Fruit fly (Drosophila melanogaster) whole organism, embryonic: ENCODE results near the gene niki.
A peak's percentile ranks its signal among the peaks of the same experiment; 100 is the strongest.

Experiments
- ATbp ChIP-seq: fragments of 200-800 bp; sonication (Bioruptor generic); optimal IDR thresholded peaks from 2 replicates; lab custom pipeline; 2017; ENCODE audit warnings: missing biosample characterization, mild to moderate bottlenecking, missing genetic modification characterization, missing genetic modification reagents
- Atf3 ChIP-seq: fragments of 200-800 bp; sonication (Bioruptor generic); optimal IDR thresholded peaks from 3 replicates; lab custom pipeline; 2016; ENCODE audit warnings: missing biosample characterization, missing genetic modification characterization
- CG10209 ChIP-seq: fragments of 200-800 bp; sonication (Bioruptor generic); optimal IDR thresholded peaks from 3 replicates; lab custom pipeline; 2017; ENCODE audit warnings: missing biosample characterization, mild to moderate bottlenecking, missing genetic modification characterization, missing genetic modification reagents
- CG10321 ChIP-seq: fragments of 200-800 bp; sonication (Bioruptor generic); IDR thresholded peaks from 2 replicates; pipeline ENCODE4 v1.3.6; 2022; ENCODE audit warnings: missing biosample characterization, missing genetic modification characterization
- CG11456 ChIP-seq: fragments of 200-800 bp; sonication (Bioruptor generic); IDR thresholded peaks from 3 replicates; pipeline ENCODE4 v1.3.6; 2022; ENCODE audit warnings: missing biosample characterization, missing genetic modification characterization
- CG12219 ChIP-seq: fragments of 200-800 bp; sonication (Bioruptor generic); optimal IDR thresholded peaks from 3 replicates; lab custom pipeline; 2018; ENCODE audit warnings: missing biosample characterization, mild to moderate bottlenecking, missing genetic modification characterization
- CG13624 ChIP-seq: fragments of 200-800 bp; sonication (Bioruptor generic); optimal IDR thresholded peaks from 2 replicates; lab custom pipeline; 2016; ENCODE audit warnings: missing biosample characterization, missing genetic modification characterization
- CG14667 ChIP-seq: fragments of 200-800 bp; sonication (Bioruptor generic); IDR thresholded peaks from 2 replicates; pipeline ENCODE4 v1.3.6; 2022; ENCODE audit warnings: missing biosample characterization, missing genetic modification characterization
- CG15514 ChIP-seq: fragments of 200-800 bp; sonication (Bioruptor generic); optimal IDR thresholded peaks from 3 replicates; lab custom pipeline; 2017; ENCODE audit warnings: missing biosample characterization, missing genetic modification characterization, mild to moderate bottlenecking, moderate library complexity, missing genetic modification reagents
- CG1603 ChIP-seq: fragments of 200-800 bp; sonication (Bioruptor generic); optimal IDR thresholded peaks from 2 replicates; lab custom pipeline; 2019; ENCODE audit warnings: missing biosample characterization, mild to moderate bottlenecking, missing genetic modification characterization, moderate library complexity
- CG18619 ChIP-seq: fragments of 200-800 bp; sonication (Bioruptor generic); optimal IDR thresholded peaks from 3 replicates; lab custom pipeline; 2017; ENCODE audit warnings: missing biosample characterization, mild to moderate bottlenecking, missing genetic modification characterization
- CG2678 ChIP-seq: fragments of 200-800 bp; sonication (Bioruptor generic); optimal IDR thresholded peaks from 3 replicates; lab custom pipeline; 2019; ENCODE audit warnings: missing biosample characterization, mild to moderate bottlenecking, missing genetic modification characterization, moderate library complexity
- CG42726 ChIP-seq: fragments of 200-800 bp; sonication (Bioruptor generic); IDR thresholded peaks from 2 replicates; pipeline ENCODE4 v1.3.6; 2022; ENCODE audit warnings: missing biosample characterization, missing genetic modification characterization; ENCODE audit not compliant: partially characterized antibody
- CG4328 ChIP-seq: fragments of 200-800 bp; sonication (Bioruptor generic); optimal IDR thresholded peaks from 3 replicates; lab custom pipeline; 2017; ENCODE audit warnings: missing biosample characterization, missing genetic modification reagents, missing genetic modification characterization
- CG43689 ChIP-seq: fragments of 200-800 bp; sonication (Bioruptor generic); IDR thresholded peaks from 2 replicates; pipeline ENCODE4 v1.3.6; 2022; ENCODE audit warnings: missing biosample characterization, missing genetic modification characterization
- CG6689 ChIP-seq: fragments of 200-800 bp; sonication (Bioruptor generic); IDR thresholded peaks from 2 replicates; pipeline ENCODE4 v1.3.6; 2022; ENCODE audit warnings: missing biosample characterization, missing genetic modification characterization
- CG6791 ChIP-seq: fragments of 200-800 bp; sonication (Bioruptor generic); IDR thresholded peaks from 3 replicates; pipeline ENCODE4 v1.3.6; 2022; ENCODE audit warnings: missing biosample characterization, missing genetic modification characterization; ENCODE audit not compliant: partially characterized antibody
- CG7357 ChIP-seq: fragments of 200-800 bp; sonication (Bioruptor generic); IDR thresholded peaks from 3 replicates; pipeline ENCODE4 v1.3.6; 2022; ENCODE audit warnings: missing biosample characterization, missing genetic modification characterization
- CG9932 ChIP-seq: fragments of 200-800 bp; sonication (Bioruptor generic); IDR thresholded peaks from 2 replicates; pipeline ENCODE4 v1.3.6; 2022; ENCODE audit warnings: missing biosample characterization, missing genetic modification characterization
- CkIIα-i1 ChIP-seq: fragments of 200-800 bp; sonication (Bioruptor generic); IDR thresholded peaks from 2 replicates; pipeline ENCODE4 v1.3.6; 2022; ENCODE audit warnings: missing biosample characterization, missing genetic modification characterization
- Dll ChIP-seq: fragments of 200-800 bp; sonication (Bioruptor generic); IDR thresholded peaks from 4 replicates; pipeline ENCODE4 v1.3.6; 2022; ENCODE audit warnings: missing biosample characterization, missing genetic modification characterization; ENCODE audit not compliant: partially characterized antibody
- Ets97D ChIP-seq: fragments of 200-800 bp; sonication (Bioruptor generic); optimal IDR thresholded peaks from 3 replicates; lab custom pipeline; 2016; ENCODE audit warnings: missing biosample characterization, missing genetic modification characterization
- HmgZ ChIP-seq: fragments of 200-800 bp; sonication (Bioruptor generic); optimal IDR thresholded peaks from 2 replicates; lab custom pipeline; 2018; ENCODE audit warnings: missing biosample characterization, mild to moderate bottlenecking, missing genetic modification characterization
- Lpt ChIP-seq: fragments of >200 bp; optimal IDR thresholded peaks from 2 replicates; lab custom pipeline; 2018; ENCODE audit warnings: missing biosample characterization, missing genetic modification characterization
- Myb ChIP-seq: fragments of 200-800 bp; sonication (Bioruptor generic); optimal IDR thresholded peaks from 2 replicates; lab custom pipeline; 2016; ENCODE audit warnings: missing biosample characterization, missing genetic modification characterization
- Ravus ChIP-seq: fragments of 200-800 bp; sonication (Bioruptor generic); IDR thresholded peaks from 2 replicates; pipeline ENCODE4 v1.3.6; 2022; ENCODE audit warnings: missing biosample characterization, missing genetic modification characterization
- Rfx ChIP-seq: fragments of 200-800 bp; sonication (Bioruptor generic); IDR thresholded peaks from 2 replicates; pipeline ENCODE4 v1.3.6; 2022; ENCODE audit warnings: missing biosample characterization, missing genetic modification characterization
- Sox100B ChIP-seq: fragments of 200-800 bp; sonication (Bioruptor generic); optimal IDR thresholded peaks from 3 replicates; lab custom pipeline; 2018; ENCODE audit warnings: missing biosample characterization, mild to moderate bottlenecking, missing genetic modification characterization
- Sry-δ ChIP-seq: fragments of 200-800 bp; sonication (Bioruptor generic); optimal IDR thresholded peaks from 2 replicates; lab custom pipeline; 2016; ENCODE audit warnings: missing biosample characterization, missing genetic modification characterization
- Taf1 ChIP-seq: fragments of 200-800 bp; sonication (Bioruptor generic); IDR thresholded peaks from 2 replicates; pipeline ENCODE4 v1.3.6; 2022; ENCODE audit warnings: missing biosample characterization, missing genetic modification characterization
- Vsx1 ChIP-seq: fragments of 200-800 bp; sonication (Bioruptor generic); optimal IDR thresholded peaks from 2 replicates; lab custom pipeline; 2017; ENCODE audit warnings: missing biosample characterization, mild to moderate bottlenecking, missing genetic modification characterization, missing genetic modification reagents
- ac ChIP-seq: fragments of 200-800 bp; sonication (Bioruptor generic); optimal IDR thresholded peaks from 3 replicates; lab custom pipeline; 2017; ENCODE audit warnings: missing biosample characterization, mild to moderate bottlenecking, missing genetic modification characterization
- cas ChIP-seq: fragments of 200-800 bp; sonication (Bioruptor generic); IDR thresholded peaks from 2 replicates; pipeline ENCODE4 v1.3.6; 2022; ENCODE audit warnings: missing biosample characterization, missing genetic modification characterization
- danr ChIP-seq: fragments of 200-800 bp; sonication (Bioruptor generic); IDR thresholded peaks from 2 replicates; pipeline ENCODE4 v1.3.6; 2022; ENCODE audit warnings: missing biosample characterization, missing genetic modification characterization
- fd102C ChIP-seq: fragments of 200-800 bp; sonication (Bioruptor generic); optimal IDR thresholded peaks from 2 replicates; lab custom pipeline; 2018; ENCODE audit warnings: missing biosample characterization, mild to moderate bottlenecking, missing genetic modification characterization, moderate library complexity
- fu2 ChIP-seq: fragments of 200-800 bp; sonication (Bioruptor generic); optimal IDR thresholded peaks from 2 replicates; lab custom pipeline; 2016; ENCODE audit warnings: missing biosample characterization, missing genetic modification characterization
- grn ChIP-seq: fragments of 200-800 bp; sonication (Bioruptor generic); optimal IDR thresholded peaks from 3 replicates; lab custom pipeline; 2017; ENCODE audit warnings: missing biosample characterization, missing genetic modification characterization
- mam ChIP-seq: fragments of 200-800 bp; sonication (Bioruptor generic); optimal IDR thresholded peaks from 3 replicates; lab custom pipeline; 2016; ENCODE audit warnings: missing biosample characterization, missing genetic modification characterization
- nmo ChIP-seq: fragments of 200-800 bp; sonication (Bioruptor generic); optimal IDR thresholded peaks from 2 replicates; lab custom pipeline; 2018; ENCODE audit warnings: missing biosample characterization, mild to moderate bottlenecking, missing genetic modification characterization, moderate library complexity
- oc ChIP-seq: fragments of 200-800 bp; sonication (Bioruptor generic); optimal IDR thresholded peaks from 2 replicates; lab custom pipeline; 2018; ENCODE audit warnings: missing biosample characterization, mild to moderate bottlenecking, missing genetic modification characterization, moderate library complexity
- peb ChIP-seq: fragments of 200-800 bp; sonication (Bioruptor generic); IDR thresholded peaks from 2 replicates; pipeline ENCODE4 v1.3.6; 2022; ENCODE audit warnings: missing biosample characterization, missing genetic modification characterization
- sens-2 ChIP-seq: fragments of 200-800 bp; sonication (Bioruptor generic); IDR thresholded peaks from 2 replicates; pipeline ENCODE4 v1.3.6; 2022; ENCODE audit warnings: missing biosample characterization, missing genetic modification characterization
- sna ChIP-seq: fragments of 200-800 bp; sonication (Bioruptor generic); IDR thresholded peaks from 2 replicates; pipeline ENCODE4 v1.3.6; 2022; ENCODE audit warnings: missing biosample characterization, missing genetic modification characterization; ENCODE audit not compliant: partially characterized antibody
- sob ChIP-seq: fragments of 200-800 bp; sonication (Bioruptor generic); IDR thresholded peaks from 2 replicates; pipeline ENCODE4 v1.3.6; 2022; ENCODE audit warnings: missing biosample characterization, missing genetic modification characterization
- sqz ChIP-seq: fragments of 200-800 bp; sonication (Bioruptor generic); optimal IDR thresholded peaks from 3 replicates; lab custom pipeline; 2018; ENCODE audit warnings: missing biosample characterization, mild to moderate bottlenecking, missing genetic modification characterization
- tio ChIP-seq: fragments of 200-800 bp; sonication (Bioruptor generic); optimal IDR thresholded peaks from 2 replicates; lab custom pipeline; 2017; ENCODE audit warnings: missing biosample characterization, missing genetic modification characterization, inconsistent platforms
- tx ChIP-seq: fragments of 200-800 bp; sonication (Bioruptor generic); optimal IDR thresholded peaks from 2 replicates; lab custom pipeline; 2016; ENCODE audit warnings: missing biosample characterization, missing genetic modification characterization
- unc-4 ChIP-seq: fragments of 200-800 bp; sonication (Bioruptor generic); IDR thresholded peaks from 2 replicates; pipeline ENCODE4 v1.3.6; 2022; ENCODE audit warnings: missing biosample characterization, missing genetic modification characterization; ENCODE audit not compliant: partially characterized antibody
- usp ChIP-seq: fragments of >200 bp; optimal IDR thresholded peaks from 2 replicates; lab custom pipeline; 2017; ENCODE audit warnings: missing biosample characterization, missing genetic modification characterization
- wek ChIP-seq: fragments of 200-800 bp; sonication (Bioruptor generic); optimal IDR thresholded peaks from 3 replicates; lab custom pipeline; 2018; ENCODE audit warnings: missing biosample characterization, mild to moderate bottlenecking, missing genetic modification characterization, moderate library complexity

Gene niki

dm6 chr3R:24870389-24871048 is 45.1 kb upstream of the niki start, which contains the start of gene CycB3 (continued):
- TF ChIP-seq unc-4 (GFP tag; lab: Robert Waterston, UW): 0 out of 2 replicates have a peak, but pooled peaks have one; percentile 27
- TF ChIP-seq cas: no peak
- TF ChIP-seq CG18619 (GFP tag; lab: Kevin White, UChicago): peak; percentile 26
- peak; percentile 26 for TF ChIP-seq CG12219 (GFP tag; lab: Kevin White, UChicago)
- peak; percentile 55 for TF ChIP-seq Rfx (GFP tag; lab: Robert Waterston, UW)
- TF ChIP-seq nmo: peak; percentile 50
- no peak for TF ChIP-seq peb (GFP tag; lab: Robert Waterston, UW)
- TF ChIP-seq wek (GFP tag; lab: Kevin White, UChicago): peak; percentile 100
- TF ChIP-seq Ets97D (GFP tag; lab: Kevin White, UChicago): peak; percentile 93
- no peak for TF ChIP-seq Sox100B (GFP tag; lab: Kevin White, UChicago)
- TF ChIP-seq sna (GFP tag; lab: Robert Waterston, UW): no peak
- TF ChIP-seq fu2 (GFP tag; lab: Kevin White, UChicago): no peak
- no peak for TF ChIP-seq tx (GFP tag; lab: Kevin White, UChicago)
- TF ChIP-seq tio (GFP tag; lab: Kevin White, UChicago): no peak
- TF ChIP-seq CG14667: no peak
- no peak for TF ChIP-seq CG9932 (GFP tag; lab: Robert Waterston, UW)
- no peak for TF ChIP-seq sens-2
- TF ChIP-seq sob (GFP tag; lab: Robert Waterston, UW): peak; percentile 19; the same call in 1 of the 2 replicates
- no peak for TF ChIP-seq Lpt (GFP tag; lab: Kevin White, UChicago)
- no peak for TF ChIP-seq CG11456 (GFP tag; lab: Robert Waterston, UW)
- TF ChIP-seq CG13624 (GFP tag; lab: Kevin White, UChicago): no peak
- TF ChIP-seq Dll: no peak
- no peak for TF ChIP-seq CG10209
- peak; percentile 35 for TF ChIP-seq ac
- no peak for TF ChIP-seq CkIIα-i1 (GFP tag; lab: Robert Waterston, UW)
- no peak for TF ChIP-seq CG7357 (GFP tag; lab: Robert Waterston, UW)
- TF ChIP-seq HmgZ (tag; lab: Kevin White, UChicago): peak; percentile 71
- no peak for TF ChIP-seq CG10321 (GFP tag; lab: Robert Waterston, UW)
- no peak for TF ChIP-seq Atf3 (GFP tag; lab: Kevin White, UChicago)
- peak; percentile 81 for TF ChIP-seq CG15514 (GFP tag; lab: Kevin White, UChicago)
- TF ChIP-seq CG42726 (GFP tag; lab: Robert Waterston, UW): 0 out of 2 replicates have a peak, but pooled peaks have one; percentile 6
- no peak for TF ChIP-seq danr (GFP tag; lab: Robert Waterston, UW)
- TF ChIP-seq Vsx1 (GFP tag; lab: Kevin White, UChicago): no peak
- TF ChIP-seq Myb (GFP tag; lab: Kevin White, UChicago): peak; percentile 93
- no peak for TF ChIP-seq oc (tag; lab: Kevin White, UChicago)
- TF ChIP-seq grn (GFP tag; lab: Kevin White, UChicago): no peak
- TF ChIP-seq Taf1: no peak
- TF ChIP-seq sqz (GFP tag; lab: Kevin White, UChicago): peak; percentile 43
- no peak for TF ChIP-seq mam
- TF ChIP-seq fd102C: no peak
- no peak for TF ChIP-seq CG43689
- peak; percentile 50 for TF ChIP-seq CG4328 (GFP tag; lab: Kevin White, UChicago)
- TF ChIP-seq CG6689: no peak
- no peak for TF ChIP-seq Ravus (GFP tag; lab: Robert Waterston, UW)
- 0 out of 3 replicates have a peak, but pooled peaks have one; percentile 51 for TF ChIP-seq CG6791 (GFP tag; lab: Robert Waterston, UW)
- TF ChIP-seq ATbp (GFP tag; lab: Kevin White, UChicago): no peak
- peak; percentile 91 for TF ChIP-seq CG1603 (tag; lab: Kevin White, UChicago)
- no peak for TF ChIP-seq usp
- peak; percentile 58 for TF ChIP-seq Sry-δ (GFP tag; lab: Kevin White, UChicago)
- TF ChIP-seq CG2678: no peak
